Fruit fly (Drosophila melanogaster) whole organism, embryonic: ENCODE results near the gene CG42579.
A peak's percentile ranks its signal among the peaks of the same experiment; 100 is the strongest.

Experiments
- Ada2b ChIP-seq: fragments of 200-800 bp; sonication (Bioruptor generic); IDR thresholded peaks from 2 replicates; pipeline ENCODE4 v1.3.6; 2022; ENCODE audit warnings: missing biosample characterization, missing genetic modification characterization
- Adf1 ChIP-seq: fragments of 200-800 bp; sonication (Bioruptor generic); IDR thresholded peaks from 2 replicates; pipeline ENCODE4 v1.3.6; 2022; ENCODE audit warnings: missing biosample characterization, missing genetic modification characterization
- Atf3 ChIP-seq: fragments of 200-800 bp; sonication (Bioruptor generic); optimal IDR thresholded peaks from 3 replicates; lab custom pipeline; 2016; ENCODE audit warnings: missing biosample characterization, missing genetic modification characterization
- Bgb ChIP-seq: fragments of 200-800 bp; sonication (Bioruptor generic); IDR thresholded peaks from 2 replicates; pipeline ENCODE4 v1.3.6; 2022; ENCODE audit warnings: missing biosample characterization, missing genetic modification characterization; ENCODE audit not compliant: partially characterized antibody
- CG10979 ChIP-seq: fragments of 200-800 bp; sonication (Bioruptor generic); optimal IDR thresholded peaks from 2 replicates; lab custom pipeline; 2018; ENCODE audit warnings: missing biosample characterization, mild to moderate bottlenecking, missing genetic modification characterization, moderate library complexity
- CG11398 ChIP-seq: fragments of 200-800 bp; sonication (Bioruptor generic); optimal IDR thresholded peaks from 2 replicates; lab custom pipeline; 2016; ENCODE audit warnings: missing biosample characterization, missing genetic modification characterization
- CG14860 ChIP-seq: fragments of 200-800 bp; sonication (Bioruptor generic); IDR thresholded peaks from 3 replicates; pipeline ENCODE4 v1.3.6; 2022; ENCODE audit warnings: missing biosample characterization, missing genetic modification characterization; ENCODE audit not compliant: partially characterized antibody
- CG15269 ChIP-seq: fragments of 200-800 bp; sonication (Bioruptor generic); optimal IDR thresholded peaks from 2 replicates; lab custom pipeline; 2018; ENCODE audit warnings: missing biosample characterization, mild to moderate bottlenecking, missing genetic modification characterization, moderate library complexity
- CG1602 ChIP-seq: fragments of 200-800 bp; sonication (Bioruptor generic); optimal IDR thresholded peaks from 3 replicates; lab custom pipeline; 2016; ENCODE audit warnings: missing biosample characterization, missing genetic modification characterization
- CG1603 ChIP-seq: fragments of 200-800 bp; sonication (Bioruptor generic); optimal IDR thresholded peaks from 2 replicates; lab custom pipeline; 2019; ENCODE audit warnings: missing biosample characterization, mild to moderate bottlenecking, missing genetic modification characterization, moderate library complexity
- CG17385 ChIP-seq: fragments of 200-800 bp; sonication (Bioruptor generic); optimal IDR thresholded peaks from 3 replicates; lab custom pipeline; 2018; ENCODE audit warnings: missing biosample characterization, mild to moderate bottlenecking, missing genetic modification characterization
- CG18476 ChIP-seq: fragments of 200-800 bp; sonication (Bioruptor generic); optimal IDR thresholded peaks from 2 replicates; lab custom pipeline; 2016; ENCODE audit warnings: missing biosample characterization, mild to moderate bottlenecking, missing genetic modification characterization
- CG18764 ChIP-seq: fragments of 200-800 bp; sonication (Bioruptor generic); optimal IDR thresholded peaks from 3 replicates; lab custom pipeline; 2016; ENCODE audit warnings: missing biosample characterization, missing genetic modification characterization
- CG2120 ChIP-seq: fragments of 200-800 bp; sonication (Bioruptor generic); optimal IDR thresholded peaks from 3 replicates; lab custom pipeline; 2016; ENCODE audit warnings: missing biosample characterization, missing genetic modification characterization
- CG2875 ChIP-seq: fragments of 200-800 bp; sonication (Bioruptor generic); optimal IDR thresholded peaks from 2 replicates; lab custom pipeline; 2017; ENCODE audit warnings: missing biosample characterization, mild to moderate bottlenecking, missing genetic modification characterization, missing genetic modification reagents
- CG2889 ChIP-seq: fragments of 200-800 bp; sonication (Bioruptor generic); IDR thresholded peaks from 3 replicates; pipeline ENCODE4 v1.3.6; 2022; ENCODE audit warnings: missing biosample characterization, missing genetic modification characterization
- CG30431 ChIP-seq: fragments of 200-800 bp; sonication (Bioruptor generic); optimal IDR thresholded peaks from 2 replicates; lab custom pipeline; 2017; ENCODE audit warnings: missing biosample characterization, missing genetic modification characterization
- CG3407 ChIP-seq: fragments of 200-800 bp; sonication (Bioruptor generic); optimal IDR thresholded peaks from 2 replicates; lab custom pipeline; 2018; ENCODE audit warnings: missing biosample characterization, mild to moderate bottlenecking, missing genetic modification characterization
- CG4328 ChIP-seq: fragments of 200-800 bp; sonication (Bioruptor generic); optimal IDR thresholded peaks from 3 replicates; lab custom pipeline; 2017; ENCODE audit warnings: missing biosample characterization, missing genetic modification reagents, missing genetic modification characterization
- CG4707 ChIP-seq: fragments of 200-800 bp; sonication (Bioruptor generic); optimal IDR thresholded peaks from 2 replicates; lab custom pipeline; 2018; ENCODE audit warnings: missing biosample characterization, mild to moderate bottlenecking, missing genetic modification characterization, moderate library complexity
- CG6272 ChIP-seq: fragments of 200-800 bp; sonication (Bioruptor generic); IDR thresholded peaks from 2 replicates; pipeline ENCODE4 v1.3.6; 2022; ENCODE audit warnings: missing biosample characterization, missing genetic modification characterization
- CG9437 ChIP-seq: fragments of 200-800 bp; sonication (Bioruptor generic); optimal IDR thresholded peaks from 2 replicates; lab custom pipeline; 2018; ENCODE audit warnings: missing biosample characterization, mild to moderate bottlenecking, missing genetic modification characterization
- CG9797 ChIP-seq: fragments of 200-800 bp; sonication (Bioruptor generic); optimal IDR thresholded peaks from 3 replicates; lab custom pipeline; 2018; ENCODE audit warnings: missing biosample characterization, mild to moderate bottlenecking, missing genetic modification characterization
- CG9876 ChIP-seq: fragments of 200-800 bp; sonication (Bioruptor generic); optimal IDR thresholded peaks from 2 replicates; lab custom pipeline; 2016; ENCODE audit warnings: missing biosample characterization, missing genetic modification characterization
- CG9932 ChIP-seq: fragments of 200-800 bp; sonication (Bioruptor generic); IDR thresholded peaks from 2 replicates; pipeline ENCODE4 v1.3.6; 2022; ENCODE audit warnings: missing biosample characterization, missing genetic modification characterization
- Deaf1 ChIP-seq: fragments of 200-800 bp; optimal IDR thresholded peaks from 3 replicates; lab custom pipeline; 2019; ENCODE audit warnings: missing biosample characterization, mild to moderate bottlenecking, missing genetic modification characterization, moderate library complexity
- E2f1 ChIP-seq: fragments of 200-800 bp; sonication (Bioruptor generic); IDR thresholded peaks from 2 replicates; pipeline ENCODE4 v1.3.6; 2022; ENCODE audit warnings: missing biosample characterization, missing genetic modification characterization
- Gsc ChIP-seq: fragments of 200-800 bp; sonication (Bioruptor generic); IDR thresholded peaks from 2 replicates; pipeline ENCODE4 v1.3.6; 2022; ENCODE audit warnings: missing biosample characterization, missing genetic modification characterization
- HLH4C ChIP-seq: fragments of 200-800 bp; sonication (Bioruptor generic); IDR thresholded peaks from 3 replicates; pipeline ENCODE4 v1.3.6; 2022; ENCODE audit warnings: missing biosample characterization, missing genetic modification characterization; ENCODE audit not compliant: partially characterized antibody
- Jarid2 ChIP-seq: fragments of 200-800 bp; sonication (Bioruptor generic); optimal IDR thresholded peaks from 3 replicates; lab custom pipeline; 2017; ENCODE audit warnings: mild to moderate bottlenecking, missing biosample characterization, missing genetic modification reagents, missing genetic modification characterization
- MBD-R2 ChIP-seq: fragments of 200-800 bp; sonication (Bioruptor generic); IDR thresholded peaks from 2 replicates; pipeline ENCODE4 v1.3.6; 2022; ENCODE audit warnings: missing biosample characterization, missing genetic modification characterization
- MESR4 ChIP-seq: fragments of 200-800 bp; sonication (Bioruptor generic); optimal IDR thresholded peaks from 2 replicates; lab custom pipeline; 2018; ENCODE audit warnings: missing biosample characterization, mild to moderate bottlenecking, missing genetic modification characterization, moderate library complexity
- Myb ChIP-seq: fragments of 200-800 bp; sonication (Bioruptor generic); optimal IDR thresholded peaks from 2 replicates; lab custom pipeline; 2016; ENCODE audit warnings: missing biosample characterization, missing genetic modification characterization
- NK7.1 ChIP-seq: fragments of 200-800 bp; sonication (Bioruptor generic); optimal IDR thresholded peaks from 3 replicates; lab custom pipeline; 2016; ENCODE audit warnings: missing biosample characterization, missing genetic modification characterization
- Neu2 ChIP-seq: fragments of 200-800 bp; sonication (Bioruptor generic); optimal IDR thresholded peaks from 3 replicates; lab custom pipeline; 2016; ENCODE audit warnings: missing biosample characterization, missing genetic modification characterization, borderline replicate concordance
- Oaz ChIP-seq: fragments of 200-800 bp; sonication (Bioruptor generic); IDR thresholded peaks from 2 replicates; pipeline ENCODE4 v1.3.6; 2022; ENCODE audit warnings: missing biosample characterization, missing genetic modification characterization
- Xbp1 ChIP-seq: fragments of 200-800 bp; sonication (Bioruptor generic); optimal IDR thresholded peaks from 3 replicates; lab custom pipeline; 2016; ENCODE audit warnings: missing biosample characterization, mild to moderate bottlenecking, missing genetic modification characterization
- cato ChIP-seq: fragments of 200-800 bp; sonication (Bioruptor generic); optimal IDR thresholded peaks from 2 replicates; lab custom pipeline; 2016; ENCODE audit warnings: missing biosample characterization, missing genetic modification characterization, borderline replicate concordance
- croc ChIP-seq: fragments of 200-800 bp; sonication (Bioruptor generic); conservative IDR thresholded peaks from 3 replicates; pipeline ENCODE4 v1.3.6; 2022; ENCODE audit warnings: missing biosample characterization, missing genetic modification characterization
- dati ChIP-seq: fragments of 200-800 bp; sonication (Bioruptor generic); IDR thresholded peaks from 2 replicates; pipeline ENCODE4 v1.3.6; 2022; ENCODE audit warnings: missing biosample characterization, missing genetic modification characterization
- ems ChIP-seq: fragments of 200-800 bp; sonication (Bioruptor generic); optimal IDR thresholded peaks from 3 replicates; lab custom pipeline; 2016; ENCODE audit warnings: missing biosample characterization, missing genetic modification characterization
- en ChIP-seq: fragments of 200-800 bp; sonication (Bioruptor generic); optimal IDR thresholded peaks from 2 replicates; lab custom pipeline; 2016; ENCODE audit warnings: missing biosample characterization, missing genetic modification characterization
- eve ChIP-seq, 2 experiments: fragments of >200 bp; optimal IDR thresholded peaks; 2 replicates each; lab custom pipeline; 2017; ENCODE audit warnings: missing biosample characterization in 2 of 2, missing genetic modification characterization in 2 of 2
- eyg ChIP-seq: fragments of 200-800 bp; sonication (Bioruptor generic); optimal IDR thresholded peaks from 3 replicates; lab custom pipeline; 2016; ENCODE audit warnings: missing biosample characterization, missing genetic modification characterization
- gem ChIP-seq: fragments of 200-800 bp; sonication (Bioruptor generic); optimal IDR thresholded peaks from 2 replicates; lab custom pipeline; 2019; ENCODE audit warnings: missing biosample characterization, mild to moderate bottlenecking, missing genetic modification characterization, moderate library complexity
- odd ChIP-seq: fragments of 200-800 bp; sonication (Bioruptor generic); optimal IDR thresholded peaks from 2 replicates; lab custom pipeline; 2017; ENCODE audit warnings: missing biosample characterization, mild to moderate bottlenecking, missing genetic modification characterization
- otp ChIP-seq: fragments of 200-800 bp; sonication (Bioruptor generic); IDR thresholded peaks from 3 replicates; pipeline ENCODE4, ENCODE4 v1.3.6; 2022; ENCODE audit warnings: missing biosample characterization, missing genetic modification characterization
- rib ChIP-seq: fragments of 200-800 bp; sonication (Bioruptor generic); IDR thresholded peaks from 2 replicates; pipeline ENCODE4 v1.3.6; 2022; ENCODE audit warnings: missing biosample characterization, missing genetic modification characterization
- trem ChIP-seq: fragments of 200-800 bp; optimal IDR thresholded peaks from 3 replicates; lab custom pipeline; 2019; ENCODE audit warnings: missing biosample characterization, mild to moderate bottlenecking, missing genetic modification characterization, moderate library complexity
- twi ChIP-seq: fragments of 200-800 bp; optimal IDR thresholded peaks from 2 replicates; lab custom pipeline; 2019; ENCODE audit warnings: missing biosample characterization, mild to moderate bottlenecking, missing genetic modification characterization, moderate library complexity
- vvl ChIP-seq: fragments of 200-800 bp; sonication (Bioruptor generic); IDR thresholded peaks from 2 replicates; pipeline ENCODE4 v1.3.6; 2022; ENCODE audit warnings: missing biosample characterization, missing genetic modification characterization

Gene CG42579

DNA sequence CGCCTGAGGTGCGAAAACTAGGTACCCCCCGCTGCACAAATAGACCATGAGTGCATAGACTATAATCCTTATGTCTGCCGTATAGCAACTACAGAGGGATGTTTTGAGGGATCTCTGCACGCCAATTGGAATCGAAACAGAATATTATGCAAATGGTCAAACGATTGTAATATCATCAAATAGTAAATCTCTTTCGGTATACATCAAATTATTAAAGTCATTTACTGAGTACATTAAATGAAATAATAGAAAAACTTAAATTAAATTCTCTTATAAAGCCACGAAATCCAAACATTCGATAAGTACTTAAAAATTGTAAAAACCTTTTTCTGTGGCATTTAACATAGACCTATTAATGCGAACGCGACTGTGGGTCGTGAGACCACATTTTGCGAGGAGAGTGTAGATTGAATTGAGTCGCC is 38.7 kb upstream of the CG42579 start (continued):
- TF ChIP-seq NK7.1 (GFP tag; lab: Kevin White, UChicago) = no peak
- TF ChIP-seq ems (GFP tag; lab: Kevin White, UChicago) = peak; percentile 40
- TF ChIP-seq vvl (GFP tag; lab: Robert Waterston, UW) = peak; percentile 40; the same call in 1 of the 2 replicates
- no peak for TF ChIP-seq MBD-R2
- TF ChIP-seq CG10979 = peak; percentile 78
- TF ChIP-seq cato (GFP tag; lab: Kevin White, UChicago) = peak; percentile 14
- TF ChIP-seq eve (GFP tag; optimal IDR thresholded peaks at IDR 0.05; lab: Kevin White, UChicago) = peak in 1 of 2 experiments; percentile 94
- TF ChIP-seq MESR4 (GFP tag; lab: Kevin White, UChicago) = no peak
- peak; percentile 39 for TF ChIP-seq CG18476 (GFP tag; lab: Kevin White, UChicago)
- TF ChIP-seq Adf1 (GFP tag; lab: Robert Waterston, UW) = no peak
- peak; percentile 73 for TF ChIP-seq CG17385 (GFP tag; lab: Kevin White, UChicago)
- peak; percentile 21 for TF ChIP-seq Deaf1
- peak; percentile 45 for TF ChIP-seq CG4328 (GFP tag; lab: Kevin White, UChicago)
- TF ChIP-seq CG2875 (GFP tag; lab: Kevin White, UChicago) = peak; percentile 20
- peak; percentile 44 for TF ChIP-seq CG30431 (GFP tag; lab: Kevin White, UChicago)
- no peak for TF ChIP-seq Gsc (GFP tag; lab: Robert Waterston, UW)
- 0 out of 2 replicates have a peak, but pooled peaks have one; percentile 27 for TF ChIP-seq rib (GFP tag; lab: Robert Waterston, UW)
- TF ChIP-seq Neu2 (GFP tag; lab: Kevin White, UChicago) = no peak
- peak; percentile 15 for TF ChIP-seq twi (tag; lab: Kevin White, UChicago)
- peak; percentile 78 for TF ChIP-seq gem
- TF ChIP-seq Atf3 (GFP tag; lab: Kevin White, UChicago) = no peak
- TF ChIP-seq E2f1 (GFP tag; lab: Robert Waterston, UW) = no peak
- TF ChIP-seq odd = peak; percentile 42
- peak; percentile 59 for TF ChIP-seq CG15269 (tag; lab: Kevin White, UChicago)
- TF ChIP-seq Xbp1 = peak; percentile 38
- TF ChIP-seq Oaz (GFP tag; lab: Robert Waterston, UW) = no peak
- no peak for TF ChIP-seq CG6272 (GFP tag; lab: Robert Waterston, UW)
- TF ChIP-seq HLH4C (GFP tag; lab: Robert Waterston, UW) = no peak
- peak; percentile 22 for TF ChIP-seq CG1603 (tag; lab: Kevin White, UChicago)
- peak; percentile 2 for TF ChIP-seq Myb (GFP tag; lab: Kevin White, UChicago)
- no peak for TF ChIP-seq CG14860
- TF ChIP-seq CG1602 = peak; percentile 28
- TF ChIP-seq CG11398 (GFP tag; lab: Kevin White, UChicago) = no peak
- TF ChIP-seq CG2120 (GFP tag; lab: Kevin White, UChicago) = peak; percentile 36
- peak; percentile 42 for TF ChIP-seq CG3407 (GFP tag; lab: Kevin White, UChicago)
- TF ChIP-seq en (GFP tag; lab: Kevin White, UChicago) = peak; percentile 37
- peak; percentile 62 for TF ChIP-seq CG9437
- TF ChIP-seq dati = no peak
- peak; percentile 37 for TF ChIP-seq trem
- peak; percentile 18; the same call in 1 of the 3 replicates for TF ChIP-seq croc (GFP tag; lab: Robert Waterston, UW)
- TF ChIP-seq Ada2b (GFP tag; lab: Robert Waterston, UW) = no peak
- TF ChIP-seq CG18764 (GFP tag; lab: Kevin White, UChicago) = peak; percentile 9
- TF ChIP-seq eyg = no peak
- TF ChIP-seq otp (GFP tag; lab: Robert Waterston, UW) = no peak
- TF ChIP-seq Jarid2 (GFP tag; lab: Kevin White, UChicago) = no peak
- TF ChIP-seq CG9797 (GFP tag; lab: Kevin White, UChicago) = no peak
- peak; percentile 42; the same call in 1 of the 2 replicates for TF ChIP-seq CG9932 (GFP tag; lab: Robert Waterston, UW)
- TF ChIP-seq CG9876 (GFP tag; lab: Kevin White, UChicago) = no peak
- no peak for TF ChIP-seq CG4707 (GFP tag; lab: Kevin White, UChicago)
- TF ChIP-seq Bgb (GFP tag; lab: Robert Waterston, UW) = no peak
- TF ChIP-seq CG2889 = no peak
